Fruit fly (Drosophila melanogaster) whole organism, adult: ENCODE results near the gene VhaM9.7-b.

Experiments
- CG11617 ChIP-seq: fragments of 200-800 bp; sonication (Bioruptor generic); optimal IDR thresholded peaks from 2 replicates; lab custom pipeline; 2017; ENCODE audit warnings: mild to moderate bottlenecking, missing biosample characterization, missing genetic modification reagents, missing genetic modification characterization
- CG12768 ChIP-seq: fragments of 200-800 bp; sonication (Bioruptor generic); optimal IDR thresholded peaks from 2 replicates; lab custom pipeline; 2017; ENCODE audit warnings: missing biosample characterization, missing genetic modification characterization, mild to moderate bottlenecking, moderate library complexity, missing genetic modification reagents
- CG14711 ChIP-seq: fragments of 200-800 bp; sonication (Bioruptor generic); optimal IDR thresholded peaks from 2 replicates; lab custom pipeline; 2018; ENCODE audit warnings: missing biosample characterization, mild to moderate bottlenecking, missing genetic modification characterization, moderate library complexity
- CG1620 ChIP-seq: fragments of 200-800 bp; sonication (Bioruptor generic); optimal IDR thresholded peaks from 2 replicates; lab custom pipeline; 2016; ENCODE audit warnings: missing biosample characterization, missing genetic modification characterization
- CG33017 ChIP-seq: fragments of 200-800 bp; sonication (Bioruptor generic); optimal IDR thresholded peaks from 2 replicates; lab custom pipeline; 2018; ENCODE audit warnings: missing biosample characterization, mild to moderate bottlenecking, missing genetic modification characterization, moderate library complexity
- CG5204 ChIP-seq: fragments of 200-800 bp; sonication (Bioruptor generic); optimal IDR thresholded peaks from 2 replicates; lab custom pipeline; 2016; ENCODE audit warnings: missing biosample characterization, missing genetic modification characterization
- CG7045 ChIP-seq: fragments of 200-800 bp; sonication (Bioruptor generic); optimal IDR thresholded peaks from 2 replicates; lab custom pipeline; 2017; ENCODE audit warnings: missing biosample characterization, mild to moderate bottlenecking, missing genetic modification characterization
- CG7101 ChIP-seq: fragments of 200-800 bp; sonication (Bioruptor generic); optimal IDR thresholded peaks from 2 replicates; lab custom pipeline; 2018; ENCODE audit warnings: missing biosample characterization, mild to moderate bottlenecking, missing genetic modification characterization, moderate library complexity
- Clk ChIP-seq: fragments of 200-800 bp; sonication (Bioruptor generic); optimal IDR thresholded peaks from 2 replicates; lab custom pipeline; 2017; ENCODE audit warnings: missing biosample characterization, missing genetic modification characterization
- Crg-1 ChIP-seq: fragments of 200-800 bp; sonication (Bioruptor generic); optimal IDR thresholded peaks from 2 replicates; lab custom pipeline; 2016; ENCODE audit warnings: missing biosample characterization, missing genetic modification characterization
- Hr96 ChIP-seq: fragments of 200-800 bp; sonication (Bioruptor generic); optimal IDR thresholded peaks from 2 replicates; lab custom pipeline; 2016; ENCODE audit warnings: missing biosample characterization, missing genetic modification characterization
- Mnt ChIP-seq: fragments of 200-800 bp; sonication (Bioruptor generic); optimal IDR thresholded peaks from 2 replicates; lab custom pipeline; 2016; ENCODE audit warnings: missing biosample characterization, mild to moderate bottlenecking, missing genetic modification characterization
- bab1 ChIP-seq: fragments of 200-800 bp; sonication (Bioruptor generic); optimal IDR thresholded peaks from 3 replicates; lab custom pipeline; 2019; ENCODE audit warnings: missing biosample characterization, mild to moderate bottlenecking, missing genetic modification characterization, moderate library complexity
- cic ChIP-seq: fragments of 200-800 bp; sonication (Bioruptor generic); optimal IDR thresholded peaks from 2 replicates; lab custom pipeline; 2017; ENCODE audit warnings: missing biosample characterization, mild to moderate bottlenecking, missing genetic modification characterization, moderate library complexity
- cnc ChIP-seq, 2 experiments: fragments of >200 bp; optimal IDR thresholded peaks; 2 replicates each; lab custom pipeline; 2017
- kay ChIP-seq: fragments of 200-800 bp; sonication (Bioruptor generic); peaks from one replicate; lab custom pipeline; 2016; ENCODE audit warnings: missing biosample characterization, missing genetic modification characterization, borderline replicate concordance
- ovo ChIP-seq: fragments of 200-800 bp; sonication (Bioruptor generic); optimal IDR thresholded peaks from 2 replicates; lab custom pipeline; 2016; ENCODE audit warnings: missing biosample characterization, missing genetic modification characterization
- pad ChIP-seq: fragments of 200-800 bp; sonication (Bioruptor generic); optimal IDR thresholded peaks from 3 replicates; lab custom pipeline; 2017; ENCODE audit warnings: missing biosample characterization, missing genetic modification characterization, mild to moderate bottlenecking, moderate library complexity, missing genetic modification reagents
- tj ChIP-seq: fragments of 200-800 bp; sonication (Bioruptor generic); optimal IDR thresholded peaks from 3 replicates; lab custom pipeline; 2017; ENCODE audit warnings: missing biosample characterization, mild to moderate bottlenecking, missing genetic modification characterization, moderate library complexity
- toe ChIP-seq: fragments of 200-800 bp; sonication (Bioruptor generic); optimal IDR thresholded peaks from 2 replicates; lab custom pipeline; 2016; ENCODE audit warnings: missing biosample characterization, missing genetic modification characterization

VhaM9.7-b gene

DNA sequence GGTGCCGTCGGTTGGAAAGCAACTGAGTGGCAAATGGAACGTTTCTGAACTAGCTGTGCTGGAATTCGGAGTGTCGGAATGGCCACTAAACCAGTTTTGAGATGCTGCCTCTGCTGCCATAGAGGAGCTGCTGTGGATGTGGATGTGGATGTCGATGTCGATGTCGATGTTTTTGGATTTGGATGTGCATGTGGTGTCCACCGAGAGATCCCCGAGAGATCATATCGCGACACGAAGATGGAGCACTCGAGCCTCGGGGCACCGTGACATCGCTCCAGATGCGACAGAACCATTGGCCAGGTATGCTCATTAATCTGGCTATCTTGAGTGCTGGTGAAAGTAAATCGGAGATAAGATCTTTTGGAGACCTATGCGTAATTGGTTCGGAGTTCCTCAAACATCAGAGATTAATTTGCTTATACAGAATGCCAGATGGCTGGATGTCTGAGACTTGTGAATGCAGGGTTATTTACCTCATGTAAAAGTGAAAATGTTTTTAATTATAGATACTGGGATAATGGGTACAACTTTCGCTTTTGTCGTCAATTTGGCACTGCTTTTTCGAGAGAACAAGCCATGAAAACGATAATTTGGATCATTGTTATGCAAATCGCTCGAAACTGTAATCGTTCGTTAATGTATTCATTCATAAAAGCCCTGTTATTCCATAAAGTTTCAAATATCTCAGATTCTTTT is 18.7 kb downstream of the VhaM9.7-b start, which contains the start of gene CG7173:
Gene CG7173, minus strand, starts transcription at position 51 of the 696 bp plus-strand sequence.
- no peak for TF ChIP-seq bab1 (GFP tag; lab: Kevin White, UChicago)
- TF ChIP-seq Crg-1 (GFP tag; lab: Kevin White, UChicago), result no peak
- TF ChIP-seq CG1620 (GFP tag; lab: Kevin White, UChicago), result no peak
- no peak for TF ChIP-seq pad (GFP tag; lab: Kevin White, UChicago)
- TF ChIP-seq CG33017 (tag; lab: Kevin White, UChicago), result no peak
- TF ChIP-seq cic (GFP tag; lab: Kevin White, UChicago), result no peak
- no peak for TF ChIP-seq CG14711 (tag; lab: Kevin White, UChicago)
- no peak for TF ChIP-seq Hr96 (GFP tag; lab: Kevin White, UChicago)
- TF ChIP-seq CG11617 (GFP tag; lab: Kevin White, UChicago), result no peak
- no peak for TF ChIP-seq toe (GFP tag; lab: Kevin White, UChicago)
- TF ChIP-seq CG7045 (GFP tag; lab: Kevin White, UChicago), result no peak
- no peak for TF ChIP-seq kay (GFP tag; lab: Kevin White, UChicago)
- no peak for TF ChIP-seq Clk (GFP tag; lab: Kevin White, UChicago)
- TF ChIP-seq CG7101 (tag; lab: Kevin White, UChicago), result no peak
- TF ChIP-seq CG12768, result no peak
- TF ChIP-seq cnc (optimal IDR thresholded peaks at IDR 0.05; lab: Kevin White, UChicago), result no peak
- no peak for TF ChIP-seq CG5204 (GFP tag; lab: Kevin White, UChicago)
- TF ChIP-seq ovo (GFP tag; lab: Kevin White, UChicago), result no peak
- no peak for TF ChIP-seq Mnt (GFP tag; lab: Kevin White, UChicago)
- no peak for TF ChIP-seq tj (GFP tag; lab: Kevin White, UChicago)

- TF ChIP-seq Hr96 (GFP tag; lab: Kevin White, UChicago) (no peak), CG1620 (GFP tag; lab: Kevin White, UChicago) (no peak), CG14711 (tag; lab: Kevin White, UChicago) (no peak), CG7045 (GFP tag; lab: Kevin White, UChicago) (no peak), CG5204 (GFP tag; lab: Kevin White, UChicago) (no peak), CG12768 (no peak)
Measured at dm6 chr3L:21562081-21562480, 22.4 kb downstream of the VhaM9.7-b start, which contains the start of gene CapaR. Gene CapaR (minus strand): TSS chr3L:21562181.

DNA sequence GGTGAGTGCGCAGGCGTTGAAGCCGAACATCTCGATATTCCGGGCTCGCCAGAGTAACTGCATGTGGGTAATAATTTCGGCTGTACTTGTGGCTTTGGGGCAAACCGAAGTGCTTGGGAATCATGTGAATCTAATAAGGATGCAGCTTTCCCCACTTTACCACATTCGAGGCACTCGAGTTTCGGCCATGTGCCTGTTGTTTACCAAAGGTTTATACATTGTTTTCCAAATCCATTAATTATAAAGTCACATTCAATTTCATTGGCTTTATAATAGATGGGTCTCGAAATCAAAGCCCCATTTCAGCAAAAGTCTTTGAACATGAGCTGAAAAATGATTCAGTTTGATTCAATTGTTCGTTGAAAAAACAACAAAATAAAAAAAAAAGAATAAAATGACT is 25.5 kb downstream of the VhaM9.7-b start, which contains the start of gene CG7634:
Gene CG7634, plus strand, starts transcription at position 301 of the 400 bp plus-strand sequence.
- TF ChIP-seq Clk (GFP tag; lab: Kevin White, UChicago), result no peak
- TF ChIP-seq Hr96 (GFP tag; lab: Kevin White, UChicago), result no peak
- TF ChIP-seq Crg-1 (GFP tag; lab: Kevin White, UChicago), result no peak
- no peak for TF ChIP-seq CG12768
- TF ChIP-seq Mnt (GFP tag; lab: Kevin White, UChicago), result no peak
- no peak for TF ChIP-seq bab1 (GFP tag; lab: Kevin White, UChicago)
- no peak for TF ChIP-seq tj (GFP tag; lab: Kevin White, UChicago)
- no peak for TF ChIP-seq CG11617 (GFP tag; lab: Kevin White, UChicago)
- no peak for TF ChIP-seq cic (GFP tag; lab: Kevin White, UChicago)
- TF ChIP-seq CG1620 (GFP tag; lab: Kevin White, UChicago), result no peak
- TF ChIP-seq CG7101 (tag; lab: Kevin White, UChicago), result no peak
- no peak for TF ChIP-seq kay (GFP tag; lab: Kevin White, UChicago)
- no peak for TF ChIP-seq cnc (optimal IDR thresholded peaks at IDR 0.05; lab: Kevin White, UChicago)
- no peak for TF ChIP-seq CG5204 (GFP tag; lab: Kevin White, UChicago)
- TF ChIP-seq ovo (GFP tag; lab: Kevin White, UChicago), result no peak
- TF ChIP-seq pad (GFP tag; lab: Kevin White, UChicago), result no peak
- no peak for TF ChIP-seq CG14711 (tag; lab: Kevin White, UChicago)
- no peak for TF ChIP-seq toe (GFP tag; lab: Kevin White, UChicago)
- no peak for TF ChIP-seq CG33017 (tag; lab: Kevin White, UChicago)

DNA sequence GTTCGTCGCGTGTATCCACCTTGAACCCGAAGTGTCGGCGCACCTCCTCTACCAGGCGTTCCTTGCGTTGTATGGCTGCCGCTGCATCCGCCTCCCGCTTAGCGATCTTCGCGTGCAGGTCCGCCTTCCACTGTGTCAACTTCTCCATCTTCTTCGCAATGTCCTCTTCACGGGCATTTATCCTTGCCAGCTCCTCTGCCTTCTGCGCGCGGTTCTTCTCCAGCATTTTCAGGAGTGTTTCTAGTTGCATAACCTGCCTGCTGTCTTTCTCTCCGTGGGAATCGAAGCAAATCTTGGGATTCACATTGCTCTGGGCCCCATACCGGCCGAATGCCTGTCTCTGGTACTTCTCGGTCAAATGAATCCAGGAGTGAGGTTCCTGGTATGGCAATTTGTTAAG is 28.6 kb downstream of the VhaM9.7-b start:
- TF ChIP-seq toe (GFP tag; lab: Kevin White, UChicago), result no peak
- no peak for TF ChIP-seq ovo (GFP tag; lab: Kevin White, UChicago)
- TF ChIP-seq pad (GFP tag; lab: Kevin White, UChicago), result no peak
- no peak for TF ChIP-seq cic (GFP tag; lab: Kevin White, UChicago)
- TF ChIP-seq CG7101 (tag; lab: Kevin White, UChicago), result no peak
- TF ChIP-seq CG5204 (GFP tag; lab: Kevin White, UChicago), result no peak
- no peak for TF ChIP-seq CG14711 (tag; lab: Kevin White, UChicago)
- TF ChIP-seq Mnt (GFP tag; lab: Kevin White, UChicago), result no peak
- no peak for TF ChIP-seq tj (GFP tag; lab: Kevin White, UChicago)
- TF ChIP-seq kay (GFP tag; lab: Kevin White, UChicago), result no peak

DNA sequence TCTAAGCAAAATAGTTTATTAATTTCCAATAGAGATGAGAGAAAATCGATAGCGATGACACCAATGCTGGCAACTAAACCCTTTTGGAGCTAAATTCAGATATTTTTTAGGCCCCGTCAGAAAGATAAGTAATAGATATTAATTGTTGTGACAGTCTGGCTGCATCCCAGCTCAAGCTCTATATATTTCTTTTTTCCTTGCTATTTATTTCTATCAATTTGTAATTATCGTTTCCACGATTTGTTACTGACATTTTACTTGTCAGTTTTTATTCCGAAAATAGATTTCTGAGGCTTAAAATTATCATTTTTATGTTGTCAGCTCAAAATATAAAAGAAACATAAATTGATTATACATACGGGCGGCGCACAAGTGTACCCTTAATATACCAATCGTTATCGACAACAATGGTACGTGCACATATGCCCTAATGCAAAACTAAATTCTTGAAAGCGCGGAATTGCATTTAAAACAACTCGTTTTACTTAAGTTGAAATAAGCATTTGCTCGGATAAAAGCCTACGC is 29.2 kb downstream of the VhaM9.7-b start, which contains the start of the genes CRIF and SMC5:
Gene CRIF, minus strand, starts transcription at position 51 of the 525 bp plus-strand sequence.
Gene SMC5, plus strand, starts transcription at position 329 of the 525 bp plus-strand sequence.
- TF ChIP-seq CG5204 (GFP tag; lab: Kevin White, UChicago), result peak; percentile 81
- TF ChIP-seq tj (GFP tag; lab: Kevin White, UChicago), result peak; percentile 51
- TF ChIP-seq CG7101 (tag; lab: Kevin White, UChicago), result peak; percentile 57
- peak; percentile 36 for TF ChIP-seq Mnt (GFP tag; lab: Kevin White, UChicago)
- TF ChIP-seq Hr96 (GFP tag; lab: Kevin White, UChicago), result peak; percentile 76
- TF ChIP-seq Crg-1 (GFP tag; lab: Kevin White, UChicago), result no peak
- TF ChIP-seq Clk (GFP tag; lab: Kevin White, UChicago), result peak; percentile 43
- TF ChIP-seq CG11617 (GFP tag; lab: Kevin White, UChicago), result peak; percentile 62
- TF ChIP-seq toe (GFP tag; lab: Kevin White, UChicago), result peak; percentile 89
- TF ChIP-seq CG14711 (tag; lab: Kevin White, UChicago), result peak; percentile 23
- peak; percentile 47 for TF ChIP-seq CG12768
- TF ChIP-seq pad (GFP tag; lab: Kevin White, UChicago), result peak; percentile 21
- no peak for TF ChIP-seq ovo (GFP tag; lab: Kevin White, UChicago)
- peak; percentile 59 for TF ChIP-seq CG7045 (GFP tag; lab: Kevin White, UChicago)
- TF ChIP-seq bab1 (GFP tag; lab: Kevin White, UChicago), result peak; percentile 69
- no peak for TF ChIP-seq cnc (optimal IDR thresholded peaks at IDR 0.05; lab: Kevin White, UChicago)
- no peak for TF ChIP-seq CG33017 (tag; lab: Kevin White, UChicago)
- peak; percentile 74 for TF ChIP-seq CG1620 (GFP tag; lab: Kevin White, UChicago)
- no peak for TF ChIP-seq cic (GFP tag; lab: Kevin White, UChicago)
- no peak for TF ChIP-seq kay (GFP tag; lab: Kevin White, UChicago)
